Worm (Caenorhabditis elegans): ENCODE measurements around the gene Y54G9A.7.

ce11 chrII:13720650-13721049 is 4.9 kb downstream of the Y54G9A.7 start:
- no peak for TF ChIP-seq sem-2 (GFP tag; optimal IDR thresholded peaks at IDR 0.05)
- no peak for TF ChIP-seq lin-13 (tag; optimal IDR thresholded peaks at IDR 0.05)
- no peak for TF ChIP-seq hlh-1 (tag; optimal IDR thresholded peaks at IDR 0.05)
- TF ChIP-seq nhr-12 (tag; optimal IDR thresholded peaks at IDR 0.05), result no peak
- TF ChIP-seq nhr-237 (tag; optimal IDR thresholded peaks at IDR 0.05), result no peak
- no peak for TF ChIP-seq nhr-28 (tag; optimal IDR thresholded peaks at IDR 0.05)
- TF ChIP-seq mls-2 (tag; optimal IDR thresholded peaks at IDR 0.05), result no peak
- no peak for TF ChIP-seq ztf-11 (tag; optimal IDR thresholded peaks at IDR 0.05)
- no peak for TF ChIP-seq unc-120 (tag; optimal IDR thresholded peaks at IDR 0.05; ENCODE audit: poor library complexity, severe bottlenecking)
- no peak for TF ChIP-seq ham-2 (GFP tag; optimal IDR thresholded peaks at IDR 0.05)
- no peak for TF ChIP-seq elt-3 (tag; optimal IDR thresholded peaks at IDR 0.05)
- TF ChIP-seq snpc-4 (tag; optimal IDR thresholded peaks at IDR 0.05), result no peak

All from whole organism, mixed stage, embryonic.